Worm (Caenorhabditis elegans) whole organism, L4 larva: ENCODE data around the gene lurp-4.
A peak's percentile ranks its signal among the peaks of the same experiment; 100 is the strongest.

Experiments
- F10B5.3 ChIP-seq: sonication (generic microtip); optimal IDR thresholded peaks from 2 replicates; lab custom pipeline; 2016; ENCODE audit warnings: mild to moderate bottlenecking, missing genetic modification characterization, missing compliant biosample characterization
- F44E2.7 ChIP-seq: fragments of 200-800 bp; sonication (Bioruptor generic); IDR thresholded peaks from 2 replicates; pipeline ENCODE4 v2.1.2; 2022; ENCODE audit warnings: missing genetic modification characterization, missing compliant biosample characterization
- R02D3.7 ChIP-seq: fragments of 150-350 bp; sonication (generic microtip); optimal IDR thresholded peaks from 3 replicates; lab custom pipeline; 2014; ENCODE audit warnings: missing biosample characterization, missing genetic modification characterization
- T20F7.1 ChIP-seq: fragments of 200-800 bp; sonication (Bioruptor generic); optimal IDR thresholded peaks from 2 replicates; lab custom pipeline; 2018; ENCODE audit warnings: mild to moderate bottlenecking, missing genetic modification characterization, missing compliant biosample characterization
- aha-1 ChIP-seq: fragments of 150-350 bp; peaks from one replicate; lab custom pipeline; 2014; ENCODE audit warnings: missing biosample characterization, missing genetic modification characterization
- arid-1 ChIP-seq: fragments of 200-800 bp; sonication (Bioruptor generic); conservative IDR thresholded peaks from 2 replicates; pipeline ENCODE4 v1.3.6; 2022; ENCODE audit warnings: missing genetic modification reagents, missing genetic modification characterization, missing compliant biosample characterization
- ceh-20 ChIP-seq: fragments of 200-800 bp; sonication (Bioruptor generic); IDR thresholded peaks from 2 replicates; pipeline ENCODE4 v1.3.6; 2022; ENCODE audit warnings: missing genetic modification reagents, missing genetic modification characterization, missing compliant biosample characterization
- ceh-44 ChIP-seq: fragments of 200-800 bp; sonication (Bioruptor generic); IDR thresholded peaks from 2 replicates; pipeline ENCODE4 v1.3.6; 2022; ENCODE audit warnings: missing genetic modification reagents, missing genetic modification characterization, missing compliant biosample characterization
- ceh-82 ChIP-seq: sonication (generic microtip); optimal IDR thresholded peaks from 2 replicates; lab custom pipeline; 2017; ENCODE audit warnings: missing biosample characterization, missing genetic modification characterization
- ces-1 ChIP-seq: fragments of 150-350 bp; sonication (generic microtip); optimal IDR thresholded peaks from 4 replicates; lab custom pipeline; 2014; ENCODE audit warnings: missing biosample characterization, missing genetic modification reagents, missing genetic modification characterization
- cey-2 ChIP-seq: sonication (generic microtip); optimal IDR thresholded peaks from 3 replicates; lab custom pipeline; 2017; ENCODE audit warnings: missing genetic modification characterization, mild to moderate bottlenecking, missing compliant biosample characterization, antibody characterized with exemption, borderline replicate concordance; ENCODE audit not compliant: insufficient read depth
- daf-16 ChIP-seq, 3 experiments: sonication (generic microtip); optimal IDR thresholded peaks; 2 replicates each; lab custom pipeline; 2016 to 2017; ENCODE audit warnings: missing genetic modification characterization in 3 of 3, missing genetic modification reagents in 3 of 3, mild to moderate bottlenecking in 2 of 3, missing compliant biosample characterization in 2 of 3, missing biosample characterization in 1 of 3, moderate library complexity in 1 of 3
- daf-19 ChIP-seq: fragments of 200-800 bp; sonication (Bioruptor generic); conservative IDR thresholded peaks from 2 replicates; pipeline ENCODE4 v1.3.6; 2022; ENCODE audit warnings: missing genetic modification characterization, missing compliant biosample characterization
- dmd-6 ChIP-seq: fragments of 200-800 bp; sonication (Bioruptor generic); IDR thresholded peaks from 2 replicates; pipeline ENCODE4 v1.3.6; 2022; ENCODE audit warnings: missing genetic modification reagents, missing genetic modification characterization, missing compliant biosample characterization
- fkh-10 ChIP-seq: fragments of 150-350 bp; optimal IDR thresholded peaks from 2 replicates; lab custom pipeline; 2014; ENCODE audit warnings: missing biosample characterization, missing genetic modification reagents, missing genetic modification characterization
- hlh-11 ChIP-seq: fragments of 200-800 bp; sonication (Bioruptor generic); optimal IDR thresholded peaks from 2 replicates; lab custom pipeline; 2018; ENCODE audit warnings: mild to moderate bottlenecking, missing genetic modification characterization, missing compliant biosample characterization
- jun-1 ChIP-seq: fragments of 150-350 bp; optimal IDR thresholded peaks from 2 replicates; lab custom pipeline; 2014; ENCODE audit warnings: missing biosample characterization, missing genetic modification reagents, missing genetic modification characterization
- lim-7 ChIP-seq: fragments of 200-800 bp; sonication (Bioruptor generic); IDR thresholded peaks from 2 replicates; pipeline ENCODE4 v1.3.6; 2022; ENCODE audit warnings: missing genetic modification characterization, missing compliant biosample characterization
- lin-1 ChIP-seq: fragments of 200-800 bp; sonication (Bioruptor generic); IDR thresholded peaks from 2 replicates; pipeline ENCODE4 v1.3.6; 2022; ENCODE audit warnings: missing genetic modification reagents, missing genetic modification characterization, missing compliant biosample characterization
- lin-13 ChIP-seq: fragments of 150-350 bp; optimal IDR thresholded peaks from 2 replicates; lab custom pipeline; 2014; ENCODE audit warnings: missing biosample characterization, missing genetic modification reagents, missing genetic modification characterization
- lin-38 ChIP-seq: fragments of 200-800 bp; sonication (Bioruptor generic); IDR thresholded peaks from 2 replicates; pipeline ENCODE4 v1.3.6; 2022; ENCODE audit warnings: missing genetic modification reagents, missing genetic modification characterization, missing compliant biosample characterization
- madf-5 ChIP-seq, 2 experiments: fragments of 200-800 bp; sonication (Bioruptor generic); IDR thresholded peaks; 2 replicates each; pipeline ENCODE4 v1.3.6; 2022; ENCODE audit warnings: missing compliant biosample characterization in 2 of 2, missing genetic modification characterization in 2 of 2
- mes-2 ChIP-seq: sonication (generic microtip); optimal IDR thresholded peaks from 2 replicates; lab custom pipeline; 2016; ENCODE audit warnings: missing genotype, mild to moderate bottlenecking, missing genetic modification characterization, missing compliant biosample characterization; ENCODE audit not compliant: poor library complexity, severe bottlenecking
- nhr-237 ChIP-seq: sonication (generic microtip); optimal IDR thresholded peaks from 2 replicates; lab custom pipeline; 2017; ENCODE audit warnings: missing biosample characterization, missing genetic modification characterization
- nhr-48 ChIP-seq: sonication (generic microtip); optimal IDR thresholded peaks from 2 replicates; lab custom pipeline; 2016; ENCODE audit warnings: mild to moderate bottlenecking, missing genetic modification characterization, missing compliant biosample characterization
- nhr-6 ChIP-seq: fragments of 150-350 bp; optimal IDR thresholded peaks from 2 replicates; lab custom pipeline; 2014; ENCODE audit warnings: missing biosample characterization, missing genetic modification characterization
- nhr-77 ChIP-seq: fragments of 150-350 bp; optimal IDR thresholded peaks from 2 replicates; lab custom pipeline; 2014; ENCODE audit warnings: missing biosample characterization, missing genetic modification characterization
- pha-4 ChIP-seq, 2 experiments: fragments of 150-350 bp in 1 of 2; fragments of 200-800 bp in 1 of 2; sonication (Bioruptor generic) in 1 of 2; IDR thresholded peaks in 1 of 2; optimal IDR thresholded peaks in 1 of 2; 2 replicates each; pipeline versions ENCODE4 v1.3.6 to Lab custom; 2014 to 2022; ENCODE audit warnings: missing genetic modification characterization in 2 of 2, missing genetic modification reagents in 2 of 2, missing biosample characterization in 1 of 2, missing compliant biosample characterization in 1 of 2
- spr-3 ChIP-seq: fragments of 200-800 bp; sonication (Bioruptor generic); optimal IDR thresholded peaks from 2 replicates; lab custom pipeline; 2018; ENCODE audit warnings: mild to moderate bottlenecking, missing genetic modification characterization, missing compliant biosample characterization
- unc-62 ChIP-seq, 3 experiments: fragments of 150-350 bp in 1 of 3; sonication (generic microtip); optimal IDR thresholded peaks in 2 of 3; peaks in 1 of 3; 1 replicate in 1 of 3; 2 replicates in 2 of 3; lab custom pipeline; 2014 to 2017; ENCODE audit warnings: missing biosample characterization in 3 of 3, missing genetic modification characterization in 3 of 3, missing genetic modification reagents in 3 of 3, missing genotype in 1 of 3
- zag-1 ChIP-seq: fragments of 150-350 bp; optimal IDR thresholded peaks from 2 replicates; lab custom pipeline; 2014; ENCODE audit warnings: missing biosample characterization, missing genetic modification characterization

lurp-4 gene

DNA sequence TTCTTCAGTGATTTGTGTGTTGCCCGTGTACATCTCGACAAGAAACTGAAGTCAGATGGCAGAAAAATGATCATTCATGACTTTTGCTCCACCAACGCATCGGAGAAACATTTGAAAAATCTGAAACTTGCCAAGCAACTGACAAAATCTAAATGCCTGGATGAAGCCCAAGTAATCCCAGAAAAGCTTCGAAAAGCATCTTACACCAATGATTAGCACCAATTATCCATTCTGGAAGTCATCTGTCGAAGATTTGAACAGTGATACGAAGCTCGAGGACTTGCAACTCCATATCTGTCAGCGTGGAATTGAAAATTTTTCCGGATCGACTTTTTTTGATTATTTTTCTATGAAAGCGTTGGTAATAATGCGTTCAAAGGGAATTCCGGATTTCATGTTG is 29.0 kb upstream of the lurp-4 start:
- no peak for TF ChIP-seq F10B5.3
- TF ChIP-seq lim-7, result no peak
- no peak for TF ChIP-seq nhr-48
- TF ChIP-seq jun-1, result no peak
- TF ChIP-seq unc-62 (GFP tag; optimal IDR thresholded peaks at IDR 0.05 in 1 of 2; lab: Kevin White, UChicago), result peak in 1 of 2 experiments; percentile 91
- no peak for TF ChIP-seq unc-62 (tag; optimal IDR thresholded peaks at IDR 0.05; lab: Kevin White, UChicago)
- TF ChIP-seq F44E2.7, result no peak

DNA sequence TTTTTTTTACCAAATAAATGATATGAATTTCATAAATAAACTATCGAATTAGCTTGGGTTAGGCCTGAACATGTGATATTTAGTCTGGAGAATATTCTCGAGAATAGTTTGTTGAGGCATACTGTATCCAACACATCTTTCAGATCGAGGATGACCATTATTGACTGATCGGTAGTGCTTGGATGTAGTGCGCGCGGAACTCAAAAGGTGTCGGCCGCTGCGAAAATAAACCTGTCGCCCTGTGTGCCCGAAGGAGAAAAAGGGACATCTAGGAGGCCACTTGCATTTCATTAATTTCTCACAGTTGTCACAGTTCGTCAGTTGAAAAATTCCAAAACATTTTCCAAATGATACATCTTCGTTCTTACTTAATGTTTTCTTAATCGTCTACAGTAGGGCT is 28.3 kb upstream of the lurp-4 start:
- TF ChIP-seq daf-19 (GFP tag; lab: Robert Waterston, UW), result 0 out of 2 replicates have a peak, but pooled peaks have one; percentile 13
- TF ChIP-seq daf-16 (GFP tag; optimal IDR thresholded peaks at IDR 0.05; lab: Kevin White, UChicago), result no peak
- TF ChIP-seq daf-16 (tag; optimal IDR thresholded peaks at IDR 0.05; lab: Kevin White, UChicago), result no peak
- no peak for TF ChIP-seq pha-4 (GFP tag; IDR thresholded peaks at IDR 0.05; lab: Robert Waterston, UW)
- TF ChIP-seq pha-4 (tag; optimal IDR thresholded peaks at IDR 0.05; lab: Kevin White, UChicago), result no peak
- TF ChIP-seq F10B5.3, result no peak
- TF ChIP-seq ceh-82 (tag; lab: Kevin White, UChicago), result no peak
- peak; percentile 56 for TF ChIP-seq aha-1
- no peak for TF ChIP-seq nhr-48
- no peak for TF ChIP-seq nhr-237 (tag; lab: Kevin White, UChicago)
- TF ChIP-seq nhr-6, result no peak
- TF ChIP-seq ceh-44 (GFP tag; lab: Robert Waterston, UW), result 0 out of 2 replicates have a peak, but pooled peaks have one; percentile 31

DNA sequence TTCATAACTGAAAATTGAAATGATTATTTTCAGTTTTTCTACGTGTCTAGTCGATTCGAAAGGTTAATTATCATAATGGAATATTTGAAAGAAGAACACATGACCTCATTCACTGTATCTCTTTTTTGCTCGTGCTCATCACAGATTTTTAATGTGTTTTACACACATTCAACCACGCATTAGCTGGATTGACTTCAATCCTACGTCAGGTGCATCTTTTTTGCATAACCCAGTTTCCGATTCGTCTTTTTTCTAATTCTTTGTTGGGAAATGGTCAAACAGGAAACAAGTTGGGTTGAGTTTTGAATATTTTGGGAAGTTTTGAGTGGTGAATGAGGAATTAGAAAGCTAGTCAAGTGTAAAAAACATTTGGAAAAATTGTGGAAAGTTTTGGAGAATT is 22.2 kb upstream of the lurp-4 start:
- TF ChIP-seq T20F7.1 (GFP tag; lab: Kevin White, UChicago) (no peak), aha-1 (peak; percentile 91)

ce11 chrV:13071052-13071451 is 21.4 kb upstream of the lurp-4 start, which contains the start of gene C34B4.3:
TSS of gene C34B4.3 (minus strand) at chrV:13071152.
- TF ChIP-seq hlh-11 (tag; lab: Kevin White, UChicago), result no peak

ce11 chrV:13073145-13073544 is 19.3 kb upstream of the lurp-4 start:
- no peak for TF ChIP-seq lin-38 (GFP tag; lab: Robert Waterston, UW)
- TF ChIP-seq nhr-77 (tag; lab: Kevin White, UChicago), result no peak
- TF ChIP-seq aha-1, result no peak
- TF ChIP-seq lin-1, result no peak
- no peak for TF ChIP-seq mes-2
- no peak for TF ChIP-seq jun-1

DNA sequence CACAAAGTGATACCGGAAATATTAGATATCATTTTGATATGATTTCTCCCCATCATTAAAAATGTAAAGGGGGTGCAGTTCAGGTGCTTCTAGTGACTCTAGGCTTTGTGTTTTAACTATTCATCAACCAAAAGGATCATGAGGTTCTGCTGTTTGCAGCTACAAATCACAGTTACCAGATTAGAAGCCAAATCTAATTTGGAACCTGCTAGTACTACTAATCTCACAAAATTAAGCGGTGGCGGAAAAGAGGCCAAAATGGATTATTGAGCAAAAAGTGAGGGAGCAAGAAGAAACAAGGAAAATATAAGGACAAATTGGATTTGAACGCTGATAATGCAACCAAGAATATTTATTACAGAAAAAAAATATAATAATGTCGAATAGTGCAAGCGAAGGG is 18.3 kb upstream of the lurp-4 start:
- no peak for TF ChIP-seq jun-1
- no peak for TF ChIP-seq zag-1 (tag; lab: Kevin White, UChicago)
- no peak for TF ChIP-seq dmd-6 (GFP tag; lab: Robert Waterston, UW)
- no peak for TF ChIP-seq madf-5 (GFP tag; IDR thresholded peaks at IDR 0.05; lab: Robert Waterston, UW)
- no peak for TF ChIP-seq fkh-10 (GFP tag; lab: Kevin White, UChicago)
- no peak for TF ChIP-seq ceh-20
- no peak for TF ChIP-seq ces-1 (GFP tag; lab: Kevin White, UChicago)
- no peak for TF ChIP-seq lin-13 (GFP tag; lab: Kevin White, UChicago)
- TF ChIP-seq spr-3 (GFP tag; lab: Kevin White, UChicago), result no peak

DNA sequence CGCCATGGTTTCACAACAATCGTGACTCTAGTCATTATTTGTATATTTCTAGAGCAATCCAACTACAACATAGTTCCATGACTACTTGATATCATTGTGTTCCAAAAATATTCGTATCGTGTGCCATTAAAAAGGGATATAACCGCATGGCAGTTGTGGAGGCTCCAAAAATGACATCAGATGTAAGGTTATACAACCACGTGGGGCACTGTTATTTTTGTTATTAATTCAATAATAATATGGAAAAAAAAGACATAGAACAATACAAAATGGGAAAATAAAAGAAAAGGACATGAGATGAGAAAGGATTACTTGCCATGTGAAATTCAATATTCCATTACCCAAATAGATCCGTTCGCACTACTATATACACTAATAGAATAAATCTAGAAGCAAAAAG is 17.0 kb upstream of the lurp-4 start:
- TF ChIP-seq cey-2 (tag; lab: Kevin White, UChicago) (no peak), unc-62 (GFP tag; optimal IDR thresholded peaks at IDR 0.05 in 1 of 2; lab: Kevin White, UChicago) (peak in 1 of 2 experiments; percentile 14), unc-62 (tag; optimal IDR thresholded peaks at IDR 0.05; lab: Kevin White, UChicago) (no peak), R02D3.7 (tag; lab: Kevin White, UChicago) (no peak), arid-1 (no peak)
